Worm (Caenorhabditis elegans): Measurements from ENCODE around the gene T23F2.2.
A peak's percentile ranks its signal among the peaks of the same experiment; 100 is the strongest.

Gene T23F2.2

DNA sequence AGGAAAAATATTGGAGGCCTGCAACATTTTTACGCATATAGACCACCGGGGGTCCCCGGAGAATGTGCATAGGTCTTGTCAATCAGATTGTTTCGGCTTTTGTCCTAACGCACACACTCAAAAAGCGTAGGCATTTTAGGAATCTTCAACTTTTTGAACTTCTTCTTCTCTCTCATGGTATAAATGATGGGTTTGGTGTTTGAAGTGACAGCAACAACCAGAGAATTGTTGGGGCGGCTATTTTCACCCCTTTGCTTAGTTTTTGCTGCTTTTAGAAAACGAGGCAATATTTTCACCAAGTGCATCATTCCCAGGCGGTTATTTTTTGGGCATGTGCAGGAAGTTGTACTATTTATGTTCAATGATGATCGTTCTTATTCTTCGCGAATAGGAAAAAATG lies 53.3 kb downstream of the T23F2.2 start:
- no peak for TF ChIP-seq lsy-2 (tag; optimal IDR thresholded peaks at IDR 0.05)
- TF ChIP-seq mbf-1 (tag; optimal IDR thresholded peaks at IDR 0.05), result no peak
- TF ChIP-seq nhr-25 (tag; optimal IDR thresholded peaks at IDR 0.05), result no peak
- no peak for TF ChIP-seq sma-3 (GFP tag; optimal IDR thresholded peaks at IDR 0.05)
- TF ChIP-seq crh-2 (tag; optimal IDR thresholded peaks at IDR 0.05), result no peak
- no peak for TF ChIP-seq unc-55 (GFP tag; optimal IDR thresholded peaks at IDR 0.05)
- TF ChIP-seq ceh-82 (tag; optimal IDR thresholded peaks at IDR 0.05), result no peak
- no peak for TF ChIP-seq nhr-77 (tag; optimal IDR thresholded peaks at IDR 0.05)
- TF ChIP-seq F13H6.1 (tag; optimal IDR thresholded peaks at IDR 0.05), result no peak
- TF ChIP-seq nhr-23 (tag; optimal IDR thresholded peaks at IDR 0.05), result no peak
- TF ChIP-seq mdl-1 (tag; optimal IDR thresholded peaks at IDR 0.05), result no peak
- TF ChIP-seq unc-62 (GFP tag; optimal IDR thresholded peaks at IDR 0.05), result no peak
- no peak for TF ChIP-seq sem-4 (tag; optimal IDR thresholded peaks at IDR 0.05)
- TF ChIP-seq gmeb-1 (tag; optimal IDR thresholded peaks at IDR 0.05), result no peak
- TF ChIP-seq peb-1 (tag; optimal IDR thresholded peaks at IDR 0.05), result no peak

DNA sequence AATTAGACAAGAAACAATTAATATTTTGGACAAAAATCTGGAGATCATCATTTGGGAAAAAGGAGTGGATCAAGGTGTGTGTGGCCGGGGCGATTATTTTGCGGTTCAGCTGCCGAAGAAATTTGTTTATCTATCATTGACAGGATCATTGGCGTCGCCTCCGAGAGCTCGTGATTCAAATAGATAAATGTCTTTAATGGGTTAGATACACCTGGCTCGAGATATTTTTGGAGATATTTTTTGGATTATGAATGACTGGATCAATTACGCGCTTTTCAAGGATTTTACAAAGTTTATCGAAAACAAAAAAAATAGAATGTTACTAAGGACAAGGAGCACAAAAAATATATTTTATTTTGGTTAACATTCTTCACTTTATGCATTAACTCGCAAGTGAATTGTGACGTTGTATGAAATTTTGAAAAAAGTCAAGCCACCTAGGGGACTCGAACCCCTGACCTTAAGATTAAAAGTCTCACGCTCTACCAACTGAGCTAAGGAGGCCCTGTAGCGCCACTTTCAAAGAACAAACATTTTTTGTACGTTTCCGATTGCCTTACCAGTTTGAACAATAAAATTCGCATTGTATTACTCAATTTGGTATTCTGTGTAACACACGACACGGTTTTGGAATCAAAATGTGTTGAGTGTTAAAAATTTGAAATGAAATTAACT lies 54.1 kb downstream of the T23F2.2 start, which contains the start of gene C25F6.6:
Gene C25F6.6 (minus strand): TSS at position 51 of the 675 bp plus-strand sequence.
- TF ChIP-seq nhr-11 (tag; optimal IDR thresholded peaks at IDR 0.05) (no peak), F13H6.1 (tag; optimal IDR thresholded peaks at IDR 0.05) (no peak), aly-2 (tag; optimal IDR thresholded peaks at IDR 0.05) (no peak), mbf-1 (tag; optimal IDR thresholded peaks at IDR 0.05) (no peak), dmd-4 (tag; optimal IDR thresholded peaks at IDR 0.05) (no peak), sma-9 (GFP tag; optimal IDR thresholded peaks at IDR 0.05) (peak; percentile 25), sma-9 (tag; optimal IDR thresholded peaks at IDR 0.05) (no peak), lsy-2 (tag; optimal IDR thresholded peaks at IDR 0.05) (no peak), sma-3 (GFP tag; optimal IDR thresholded peaks at IDR 0.05) (peak; percentile 48), fos-1 (tag; optimal IDR thresholded peaks at IDR 0.05) (peak; percentile 50), ama-1 (optimal IDR thresholded peaks at IDR 0.05) (no peak), nhr-129 (tag; optimal IDR thresholded peaks at IDR 0.05) (peak; percentile 8), mab-5 (tag; optimal IDR thresholded peaks at IDR 0.05) (no peak), nhr-23 (tag; optimal IDR thresholded peaks at IDR 0.05) (no peak), ceh-16 (tag; optimal IDR thresholded peaks at IDR 0.05) (no peak), crh-2 (tag; optimal IDR thresholded peaks at IDR 0.05) (peak; percentile 23), C34F6.9 (tag; optimal IDR thresholded peaks at IDR 0.05) (no peak), nhr-12 (tag; optimal IDR thresholded peaks at IDR 0.05) (no peak)

DNA sequence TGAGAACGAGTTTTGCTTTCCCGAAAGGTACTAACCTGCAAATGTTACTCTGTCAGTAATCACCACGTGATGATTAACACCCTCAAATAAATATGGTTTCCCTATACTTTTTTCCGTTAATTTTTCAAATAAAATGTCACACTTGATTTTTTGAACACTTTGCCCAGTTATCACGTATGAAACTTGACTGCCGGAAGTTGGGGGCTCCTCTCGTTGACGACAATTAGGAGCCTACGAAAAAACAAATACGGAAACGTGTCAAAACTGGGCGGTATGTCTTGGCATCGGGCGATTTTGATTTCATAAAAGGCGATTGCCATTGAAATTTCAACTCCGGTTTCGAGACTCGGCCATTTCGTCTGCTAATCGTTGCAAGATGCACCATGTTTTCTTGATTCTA lies 57.1 kb downstream of the T23F2.2 start, which contains the start of gene C25F6.8:
Gene C25F6.8 (plus strand): TSS at position 301 of the 400 bp plus-strand sequence.
- TF ChIP-seq blmp-1 (tag; optimal IDR thresholded peaks at IDR 0.05; ENCODE audit: insufficient read depth) (no peak), ZK546.5 (tag; optimal IDR thresholded peaks at IDR 0.05) (no peak), unc-55 (GFP tag; optimal IDR thresholded peaks at IDR 0.05) (no peak), fos-1 (tag; optimal IDR thresholded peaks at IDR 0.05) (no peak), nhr-77 (tag; optimal IDR thresholded peaks at IDR 0.05) (no peak), sma-3 (GFP tag; optimal IDR thresholded peaks at IDR 0.05) (no peak), nhr-11 (tag; optimal IDR thresholded peaks at IDR 0.05) (no peak), peb-1 (tag; optimal IDR thresholded peaks at IDR 0.05) (no peak), nhr-10 (tag; optimal IDR thresholded peaks at IDR 0.05) (no peak)

DNA sequence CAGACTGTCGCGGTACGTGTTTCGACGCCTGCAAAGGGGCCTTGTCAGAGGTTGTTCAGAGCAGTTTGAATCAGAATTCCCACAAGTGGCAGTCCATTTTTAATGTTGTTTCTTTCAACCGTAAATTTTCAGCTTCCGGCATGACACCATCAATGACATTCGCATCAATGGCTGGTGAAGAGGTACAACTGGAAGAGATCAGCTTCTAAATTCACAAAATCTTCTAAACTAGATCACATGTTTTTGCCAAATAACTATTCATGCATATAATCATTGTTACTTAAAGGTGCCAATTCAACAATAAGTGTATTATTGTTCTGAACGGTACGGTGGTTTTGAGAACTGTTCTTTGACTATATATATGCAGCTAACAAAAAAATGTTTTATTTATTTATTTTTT lies 57.7 kb downstream of the T23F2.2 start:
- no peak for TF ChIP-seq nhr-237 (tag; optimal IDR thresholded peaks at IDR 0.05)
- TF ChIP-seq fos-1 (tag; optimal IDR thresholded peaks at IDR 0.05), result no peak
- no peak for TF ChIP-seq peb-1 (tag; optimal IDR thresholded peaks at IDR 0.05)
- TF ChIP-seq nhr-25 (tag; optimal IDR thresholded peaks at IDR 0.05), result no peak
- no peak for TF ChIP-seq nhr-11 (tag; optimal IDR thresholded peaks at IDR 0.05)
- TF ChIP-seq ZK546.5 (tag; optimal IDR thresholded peaks at IDR 0.05), result no peak
- TF ChIP-seq blmp-1 (tag; optimal IDR thresholded peaks at IDR 0.05; ENCODE audit: insufficient read depth), result no peak
- no peak for TF ChIP-seq mbf-1 (tag; optimal IDR thresholded peaks at IDR 0.05)
- TF ChIP-seq unc-62 (GFP tag; optimal IDR thresholded peaks at IDR 0.05), result no peak
- TF ChIP-seq mab-5 (tag; optimal IDR thresholded peaks at IDR 0.05), result no peak
- no peak for TF ChIP-seq snpc-4 (tag; optimal IDR thresholded peaks at IDR 0.05)
- TF ChIP-seq nhr-129 (tag; optimal IDR thresholded peaks at IDR 0.05), result no peak
- no peak for TF ChIP-seq skn-1 (tag; optimal IDR thresholded peaks at IDR 0.05)
- TF ChIP-seq R02D3.7 (tag; optimal IDR thresholded peaks at IDR 0.05), result no peak
- no peak for TF ChIP-seq nhr-10 (tag; optimal IDR thresholded peaks at IDR 0.05)
- no peak for TF ChIP-seq ztf-1 (GFP tag; conservative IDR thresholded peaks at IDR 0.05)
- no peak for TF ChIP-seq dmd-4 (tag; optimal IDR thresholded peaks at IDR 0.05)
- no peak for TF ChIP-seq lin-11 (tag; optimal IDR thresholded peaks at IDR 0.05)
